Fruit fly (Drosophila melanogaster): ENCODE results near the gene CG6999.

CG6999 gene

dm6 chrX:9120828-9121754 lies 32.9 kb downstream of the CG6999 start (continued):
- TF ChIP-seq CG18619 (GFP tag; optimal IDR thresholded peaks at IDR 0.05): peak; percentile 5
- no peak for TF ChIP-seq grn (GFP tag; optimal IDR thresholded peaks at IDR 0.05)
- TF ChIP-seq Hey (tag; optimal IDR thresholded peaks at IDR 0.05): no peak
- no peak for TF ChIP-seq sna (GFP tag; IDR thresholded peaks at IDR 0.05; ENCODE audit: partially characterized antibody)
- TF ChIP-seq CG30431 (GFP tag; optimal IDR thresholded peaks at IDR 0.05): no peak
- TF ChIP-seq gro (GFP tag; optimal IDR thresholded peaks at IDR 0.05): peak; percentile 7
- TF ChIP-seq mld (GFP tag; IDR thresholded peaks at IDR 0.05; ENCODE audit: partially characterized antibody): no peak
- TF ChIP-seq CG32532 (GFP tag; IDR thresholded peaks at IDR 0.05): peak; percentile 58; the same call in 1 of the 2 replicates
- TF ChIP-seq CG14441 (GFP tag; IDR thresholded peaks at IDR 0.05): no peak
- TF ChIP-seq lola (GFP tag; optimal IDR thresholded peaks at IDR 0.05): peak in 1 of 3 experiments; percentile 33
- no peak for TF ChIP-seq disco-r (GFP tag; optimal IDR thresholded peaks at IDR 0.05)
- no peak for TF ChIP-seq MBD-R2 (GFP tag; IDR thresholded peaks at IDR 0.05)
- TF ChIP-seq CG17361 (GFP tag; IDR thresholded peaks at IDR 0.05): peak; percentile 23; the same call in 1 of the 3 replicates
- TF ChIP-seq Six4 (GFP tag; optimal IDR thresholded peaks at IDR 0.05): peak; percentile 32
- TF ChIP-seq insv (GFP tag; optimal IDR thresholded peaks at IDR 0.05): peak; percentile 54 to 94
- TF ChIP-seq HLH54F (GFP tag; optimal IDR thresholded peaks at IDR 0.05): no peak
- TF ChIP-seq CG12071 (GFP tag; optimal IDR thresholded peaks at IDR 0.05): peak; percentile 19
- no peak for TF ChIP-seq CG3065 (GFP tag; optimal IDR thresholded peaks at IDR 0.05)
- TF ChIP-seq CoRest (tag; optimal IDR thresholded peaks at IDR 0.05): peak; percentile 31
- TF ChIP-seq knrl (GFP tag; IDR thresholded peaks at IDR 0.05; ENCODE audit: partially characterized antibody): no peak
- TF ChIP-seq Fer3 (tag; optimal IDR thresholded peaks at IDR 0.05): peak; percentile 50
- TF ChIP-seq CG13624 (GFP tag; optimal IDR thresholded peaks at IDR 0.05): peak; percentile 14
- TF ChIP-seq Deaf1 (tag; optimal IDR thresholded peaks at IDR 0.05): no peak
- TF ChIP-seq eyg (GFP tag; optimal IDR thresholded peaks at IDR 0.05): no peak
- peak; percentile 36 for TF ChIP-seq CG1233 (GFP tag; optimal IDR thresholded peaks at IDR 0.05)
- TF ChIP-seq CG9797 (GFP tag; optimal IDR thresholded peaks at IDR 0.05): no peak
- 0 out of 2 replicates have a peak, but pooled peaks have one; percentile 33 for TF ChIP-seq H2.0 (GFP tag; IDR thresholded peaks at IDR 0.05)
- no peak for TF ChIP-seq pzg (GFP tag; optimal IDR thresholded peaks at IDR 0.05)
- TF ChIP-seq Asciz (GFP tag; optimal IDR thresholded peaks at IDR 0.05): peak; percentile 11
- peak; percentile 5 for TF ChIP-seq Mes4 (GFP tag; optimal IDR thresholded peaks at IDR 0.05)
- no peak for TF ChIP-seq tgo (GFP tag; IDR thresholded peaks at IDR 0.05)
- peak; percentile 46 for TF ChIP-seq CG7556 (GFP tag; optimal IDR thresholded peaks at IDR 0.05)
- TF ChIP-seq CG18599 (GFP tag; optimal IDR thresholded peaks at IDR 0.05): peak; percentile 58
- 0 out of 2 replicates have a peak, but pooled peaks have one; percentile 32 for TF ChIP-seq E2f1 (GFP tag; IDR thresholded peaks at IDR 0.05)
- no peak for TF ChIP-seq CG5180 (GFP tag; optimal IDR thresholded peaks at IDR 0.05)
- no peak for TF ChIP-seq CG31388 (GFP tag; optimal IDR thresholded peaks at IDR 0.05)
- peak; percentile 89 for TF ChIP-seq sens (GFP tag)
- peak; percentile 41 for TF ChIP-seq cwo (GFP tag; optimal IDR thresholded peaks at IDR 0.05)
- TF ChIP-seq corto (GFP tag; optimal IDR thresholded peaks at IDR 0.05): no peak
- TF ChIP-seq D19A (tag; optimal IDR thresholded peaks at IDR 0.05): peak; percentile 55
- TF ChIP-seq Oli (tag; optimal IDR thresholded peaks at IDR 0.05): peak; percentile 53
- no peak for TF ChIP-seq CG4328 (GFP tag; optimal IDR thresholded peaks at IDR 0.05)
- peak; percentile 29 for TF ChIP-seq bcd (GFP tag; optimal IDR thresholded peaks at IDR 0.05)
- TF ChIP-seq Bteb2 (GFP tag; optimal IDR thresholded peaks at IDR 0.05): peak; percentile 39
- TF ChIP-seq Ets97D (GFP tag; optimal IDR thresholded peaks at IDR 0.05): no peak
- peak; percentile 19 for TF ChIP-seq CG1647 (GFP tag; optimal IDR thresholded peaks at IDR 0.05)
- TF ChIP-seq Neu2 (GFP tag; optimal IDR thresholded peaks at IDR 0.05; ENCODE audit: borderline replicate concordance): no peak
- peak; percentile 58 for TF ChIP-seq CG15269 (tag; optimal IDR thresholded peaks at IDR 0.05)

All from whole organism, embryonic.